5 worm cellular contexts compared by ENCODE assay signal in the genomic region with DNA sequence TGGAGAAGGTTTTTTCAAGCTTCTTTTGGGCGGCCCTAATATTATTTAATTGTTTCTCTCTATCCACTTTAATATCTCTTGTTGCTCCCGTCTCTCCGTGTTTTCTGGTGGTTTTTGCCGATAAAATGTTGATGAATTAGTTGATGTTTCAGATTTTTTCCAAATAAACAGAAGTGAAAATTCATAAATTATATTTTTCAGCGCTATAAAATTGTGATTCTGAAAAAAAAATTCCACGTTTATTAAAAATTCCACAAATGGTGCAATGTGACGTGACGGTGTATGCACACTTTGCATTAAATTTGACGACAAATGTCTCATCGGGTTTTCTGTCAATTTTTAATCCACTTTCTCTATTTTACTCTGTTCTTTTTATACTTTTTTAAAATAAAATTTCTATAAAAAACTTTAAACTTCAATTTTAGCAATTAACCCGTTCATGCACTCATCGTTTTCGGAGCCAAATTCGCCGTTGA.
TF ChIP-seq lines count a peak whose summit lies in the region.

A gene (plus strand): TSS at position 426 of the 476 bp plus-strand sequence.

TF ChIP-seq in whole organism, L1 larva, 84 proteins besides CTCF, POLR2A, EP300 and RAD21 (continued from another document and continues in another):
- TF ChIP-seq ztf-11 (tag; optimal IDR thresholded peaks at IDR 0.05; lab: Kevin White, UChicago) (no peak), C34B4.2 (tag; optimal IDR thresholded peaks at IDR 0.05; lab: Kevin White, UChicago) (no peak), nhr-237 (tag; optimal IDR thresholded peaks at IDR 0.05; lab: Kevin White, UChicago) (no peak), nhr-85 (tag; lab: Kevin White, UChicago) (no peak), snpc-4 (tag; optimal IDR thresholded peaks at IDR 0.05; lab: Kevin White, UChicago) (peak; percentile 48), ceh-63 (GFP tag; optimal IDR thresholded peaks at IDR 0.05; lab: Kevin White, UChicago) (no peak), vab-15 (tag; optimal IDR thresholded peaks at IDR 0.05; lab: Kevin White, UChicago) (no peak), ceh-88 (GFP tag; IDR thresholded peaks at IDR 0.05; lab: Robert Waterston, UW) (no peak), snu-23 (GFP tag; optimal IDR thresholded peaks at IDR 0.05; lab: Kevin White, UChicago) (peak; percentile 42), dsc-1 (tag; optimal IDR thresholded peaks at IDR 0.05; lab: Kevin White, UChicago) (peak; percentile 4), lir-3 (tag; optimal IDR thresholded peaks at IDR 0.05; lab: Kevin White, UChicago; ENCODE audit: poor library complexity) (peak; percentile 22), C04F5.9 (tag; optimal IDR thresholded peaks at IDR 0.05; lab: Kevin White, UChicago) (no peak), hlh-17 (GFP tag; optimal IDR thresholded peaks at IDR 0.05; lab: Kevin White, UChicago; ENCODE audit: borderline replicate concordance) (no peak), unc-98 (GFP tag; IDR thresholded peaks at IDR 0.05; lab: Robert Waterston, UW) (no peak), mef-2 (tag; optimal IDR thresholded peaks at IDR 0.05; lab: Kevin White, UChicago) (no peak), pag-3 (tag; optimal IDR thresholded peaks at IDR 0.05; lab: Kevin White, UChicago; ENCODE audit: borderline replicate concordance, insufficient read depth) (no peak), tlp-1 (tag; optimal IDR thresholded peaks at IDR 0.05; lab: Kevin White, UChicago) (no peak), blmp-1 (tag; optimal IDR thresholded peaks at IDR 0.05; lab: Kevin White, UChicago) (peak; percentile 14), aly-2 (tag; optimal IDR thresholded peaks at IDR 0.05; lab: Kevin White, UChicago) (peak; percentile 57), efl-3 (GFP tag; optimal IDR thresholded peaks at IDR 0.05; lab: Kevin White, UChicago) (no peak), unc-130 (tag; optimal IDR thresholded peaks at IDR 0.05; lab: Kevin White, UChicago) (no peak), skn-1 (tag; optimal IDR thresholded peaks at IDR 0.05; lab: Kevin White, UChicago) (no peak), mdl-1 (tag; optimal IDR thresholded peaks at IDR 0.05; lab: Kevin White, UChicago) (no peak), nhr-11 (tag; optimal IDR thresholded peaks at IDR 0.05; lab: Kevin White, UChicago) (no peak), sup-37 (GFP tag; optimal IDR thresholded peaks at IDR 0.05; lab: Kevin White, UChicago) (no peak), nhr-19 (GFP tag; conservative IDR thresholded peaks at IDR 0.05; lab: Robert Waterston, UW) (no peak)

TF ChIP-seq in whole organism, L2 larva, 48 proteins besides CTCF, POLR2A, EP300 and RAD21 (continued from another document):
- TF ChIP-seq dmd-4 (tag; optimal IDR thresholded peaks at IDR 0.05; lab: Kevin White, UChicago) (no peak), nhr-23 (tag; optimal IDR thresholded peaks at IDR 0.05; lab: Kevin White, UChicago) (no peak), crh-2 (tag; optimal IDR thresholded peaks at IDR 0.05; lab: Kevin White, UChicago) (peak; percentile 40)

TF ChIP-seq in whole organism, L3 larva, 47 proteins besides CTCF, POLR2A, EP300 and RAD21 (continued from another document):
- no peak for TF ChIP-seq aly-2 (tag; optimal IDR thresholded peaks at IDR 0.05; lab: Kevin White, UChicago)
- peak; percentile 57 for TF ChIP-seq pha-4 (tag; optimal IDR thresholded peaks at IDR 0.05; lab: Kevin White, UChicago)
- TF ChIP-seq egl-27 (tag; optimal IDR thresholded peaks at IDR 0.05; lab: Kevin White, UChicago), result no peak
- no peak for TF ChIP-seq elt-1 (tag; optimal IDR thresholded peaks at IDR 0.05; lab: Kevin White, UChicago)
- TF ChIP-seq egl-5 (tag; optimal IDR thresholded peaks at IDR 0.05; lab: Kevin White, UChicago), result no peak
- TF ChIP-seq lin-39 (tag; optimal IDR thresholded peaks at IDR 0.05; lab: Kevin White, UChicago), result no peak
- peak; percentile 32 for TF ChIP-seq nhr-77 (tag; optimal IDR thresholded peaks at IDR 0.05; lab: Kevin White, UChicago)
- TF ChIP-seq nhr-76 (tag; optimal IDR thresholded peaks at IDR 0.05; lab: Kevin White, UChicago), result no peak
- peak; percentile 40 for TF ChIP-seq snpc-4 (tag; optimal IDR thresholded peaks at IDR 0.05; lab: Kevin White, UChicago)
- TF ChIP-seq fkh-10 (GFP tag; optimal IDR thresholded peaks at IDR 0.05; lab: Kevin White, UChicago), result no peak
- peak; percentile 10 for TF ChIP-seq nhr-43 (tag; optimal IDR thresholded peaks at IDR 0.05; lab: Kevin White, UChicago; ENCODE audit: poor library complexity, severe bottlenecking)
- TF ChIP-seq pqm-1 (tag; optimal IDR thresholded peaks at IDR 0.05; lab: Kevin White, UChicago), result peak; percentile 4
- no peak for TF ChIP-seq nhr-25 (tag; optimal IDR thresholded peaks at IDR 0.05; lab: Kevin White, UChicago)
- peak; percentile 8 for TF ChIP-seq nhr-23 (tag; optimal IDR thresholded peaks at IDR 0.05; lab: Kevin White, UChicago)
- no peak for TF ChIP-seq R02D3.7 (tag; optimal IDR thresholded peaks at IDR 0.05; lab: Kevin White, UChicago)

TF ChIP-seq in whole organism, L4 larva, 104 proteins besides CTCF, POLR2A, EP300 and RAD21 (continued from another document):
- TF ChIP-seq lin-38 (GFP tag; IDR thresholded peaks at IDR 0.05; lab: Robert Waterston, UW) (peak; percentile 44; the same call in 1 of the 2 replicates), lin-15B (tag; optimal IDR thresholded peaks at IDR 0.05; lab: Kevin White, UChicago) (no peak), Y48G9A.11 (GFP tag; IDR thresholded peaks at IDR 0.05; lab: Robert Waterston, UW) (no peak), madf-9 (GFP tag; conservative IDR thresholded peaks at IDR 0.05; lab: Robert Waterston, UW) (no peak), nhr-6 (tag; optimal IDR thresholded peaks at IDR 0.05; lab: Kevin White, UChicago) (no peak), nhr-237 (tag; optimal IDR thresholded peaks at IDR 0.05; lab: Kevin White, UChicago) (no peak), daf-19 (GFP tag; conservative IDR thresholded peaks at IDR 0.05; lab: Robert Waterston, UW) (no peak), mes-2 (tag; optimal IDR thresholded peaks at IDR 0.05; lab: Kevin White, UChicago; ENCODE audit: poor library complexity, severe bottlenecking) (peak; percentile 64), ceh-28 (tag; optimal IDR thresholded peaks at IDR 0.05; lab: Kevin White, UChicago) (no peak), pha-4 (GFP tag; IDR thresholded peaks at IDR 0.05; lab: Robert Waterston, UW) (no peak), pha-4 (tag; optimal IDR thresholded peaks at IDR 0.05; lab: Kevin White, UChicago) (no peak), mep-1 (tag; optimal IDR thresholded peaks at IDR 0.05; lab: Kevin White, UChicago) (peak; percentile 13), F37D6.2 (tag; optimal IDR thresholded peaks at IDR 0.05; lab: Kevin White, UChicago) (no peak), F26F4.8 (GFP tag; conservative IDR thresholded peaks at IDR 0.05; lab: Robert Waterston, UW) (no peak), egl-43 (GFP tag; IDR thresholded peaks at IDR 0.05; lab: Robert Waterston, UW) (no peak), nhr-102 (tag; optimal IDR thresholded peaks at IDR 0.05; lab: Kevin White, UChicago) (peak; percentile 9), dve-1 (tag; optimal IDR thresholded peaks at IDR 0.05; lab: Kevin White, UChicago; ENCODE audit: insufficient read depth) (no peak), nhr-48 (tag; optimal IDR thresholded peaks at IDR 0.05; lab: Kevin White, UChicago) (no peak), zip-11 (GFP tag; IDR thresholded peaks at IDR 0.05; lab: Robert Waterston, UW) (no peak), lin-29 (GFP tag; IDR thresholded peaks at IDR 0.05; lab: Robert Waterston, UW) (no peak), T20F7.1 (GFP tag; optimal IDR thresholded peaks at IDR 0.05; lab: Kevin White, UChicago) (peak; percentile 70)

TF ChIP-seq in whole organism, young adult, 124 proteins besides CTCF, POLR2A, EP300 and RAD21 (continued from another document):
- TF ChIP-seq madf-3 (GFP tag; IDR thresholded peaks at IDR 0.05; lab: Robert Waterston, UW), result no peak
- no peak for TF ChIP-seq ztf-6 (GFP tag; IDR thresholded peaks at IDR 0.05; lab: Robert Waterston, UW)
- TF ChIP-seq snpc-4 (GFP tag; optimal IDR thresholded peaks at IDR 0.05; lab: Kevin White, UChicago), result peak; percentile 49
- TF ChIP-seq snpc-4 (tag; optimal IDR thresholded peaks at IDR 0.05; lab: Kevin White, UChicago), result peak in 3 of 4 experiments; percentile 46 to 73 (median 68)
- TF ChIP-seq ekl-4 (GFP tag; IDR thresholded peaks at IDR 0.05; lab: Robert Waterston, UW), result peak; percentile 57; the same call in 1 of the 2 replicates
- TF ChIP-seq B0336.3 (GFP tag; IDR thresholded peaks at IDR 0.05; lab: Robert Waterston, UW), result 0 out of 2 replicates have a peak, but pooled peaks have one; percentile 18
